Fruit fly (Drosophila melanogaster) whole organism, embryonic: ENCODE measurements around the gene CG5262.

Experiments
- BEAF-32 ChIP-seq: fragments of 200-800 bp; sonication (Bioruptor generic); optimal IDR thresholded peaks from 3 replicates; lab custom pipeline; 2017; ENCODE audit warnings: missing biosample characterization, missing genetic modification characterization, mild to moderate bottlenecking, moderate library complexity, missing genetic modification reagents
- CG10274 ChIP-seq: fragments of 200-800 bp; sonication (Bioruptor generic); optimal IDR thresholded peaks from 3 replicates; lab custom pipeline; 2017; ENCODE audit warnings: missing biosample characterization, mild to moderate bottlenecking, missing genetic modification characterization
- CG10462 ChIP-seq: fragments of 200-800 bp; sonication (Bioruptor generic); optimal IDR thresholded peaks from 2 replicates; lab custom pipeline; 2016; ENCODE audit warnings: missing biosample characterization, missing genetic modification characterization
- CG10654 ChIP-seq: fragments of 200-800 bp; sonication (Bioruptor generic); optimal IDR thresholded peaks from 2 replicates; lab custom pipeline; 2016; ENCODE audit warnings: missing biosample characterization, missing genetic modification characterization
- CG10979 ChIP-seq: fragments of 200-800 bp; sonication (Bioruptor generic); optimal IDR thresholded peaks from 2 replicates; lab custom pipeline; 2018; ENCODE audit warnings: missing biosample characterization, mild to moderate bottlenecking, missing genetic modification characterization, moderate library complexity
- CG11456 ChIP-seq: fragments of 200-800 bp; sonication (Bioruptor generic); IDR thresholded peaks from 3 replicates; pipeline ENCODE4 v1.3.6; 2022; ENCODE audit warnings: missing biosample characterization, missing genetic modification characterization
- CG11723 ChIP-seq: fragments of 200-800 bp; sonication (Bioruptor generic); optimal IDR thresholded peaks from 2 replicates; lab custom pipeline; 2017; ENCODE audit warnings: missing biosample characterization, mild to moderate bottlenecking, missing genetic modification characterization
- CG14710 ChIP-seq: fragments of 200-800 bp; sonication (Bioruptor generic); optimal IDR thresholded peaks from 3 replicates; lab custom pipeline; 2019; ENCODE audit warnings: missing biosample characterization, mild to moderate bottlenecking, missing genetic modification characterization, moderate library complexity
- CG14965 ChIP-seq: fragments of 200-800 bp; sonication (Bioruptor generic); optimal IDR thresholded peaks from 2 replicates; lab custom pipeline; 2016; ENCODE audit warnings: missing biosample characterization, missing genetic modification characterization, borderline replicate concordance
- CG15479 ChIP-seq: fragments of 200-800 bp; sonication (Bioruptor generic); optimal IDR thresholded peaks from 3 replicates; lab custom pipeline; 2019; ENCODE audit warnings: missing biosample characterization, mild to moderate bottlenecking, missing genetic modification characterization, moderate library complexity
- CG1832 ChIP-seq: fragments of 200-800 bp; sonication (Bioruptor generic); optimal IDR thresholded peaks from 2 replicates; lab custom pipeline; 2017; ENCODE audit warnings: missing biosample characterization, mild to moderate bottlenecking, missing genetic modification characterization, inconsistent platforms
- CG2202 ChIP-seq: fragments of 200-800 bp; sonication (Bioruptor generic); optimal IDR thresholded peaks from 2 replicates; lab custom pipeline; 2018; ENCODE audit warnings: missing biosample characterization, mild to moderate bottlenecking, missing genetic modification characterization
- CG30020 ChIP-seq: fragments of 200-800 bp; optimal IDR thresholded peaks from 2 replicates; lab custom pipeline; 2019; ENCODE audit warnings: missing biosample characterization, mild to moderate bottlenecking, missing genetic modification characterization, moderate library complexity
- CG30403 ChIP-seq: fragments of 200-800 bp; sonication (Bioruptor generic); optimal IDR thresholded peaks from 3 replicates; lab custom pipeline; 2016; ENCODE audit warnings: missing biosample characterization, missing genetic modification characterization
- CG31441 ChIP-seq: fragments of 200-800 bp; sonication (Bioruptor generic); IDR thresholded peaks from 2 replicates; pipeline ENCODE4 v1.3.6; 2022; ENCODE audit warnings: missing biosample characterization, missing genetic modification characterization
- CG33213 ChIP-seq: fragments of 200-800 bp; sonication (Bioruptor generic); optimal IDR thresholded peaks from 3 replicates; lab custom pipeline; 2016; ENCODE audit warnings: missing biosample characterization, missing genetic modification characterization
- CG4820 ChIP-seq: fragments of 200-800 bp; sonication (Bioruptor generic); optimal IDR thresholded peaks from 3 replicates; lab custom pipeline; 2016; ENCODE audit warnings: missing biosample characterization, missing genetic modification characterization
- CG6175 ChIP-seq: fragments of 200-800 bp; sonication (Bioruptor generic); IDR thresholded peaks from 3 replicates; pipeline ENCODE4 v1.3.6; 2022; ENCODE audit warnings: missing biosample characterization, missing genetic modification characterization
- CG7271 ChIP-seq: fragments of 200-800 bp; sonication (Bioruptor generic); optimal IDR thresholded peaks from 2 replicates; lab custom pipeline; 2018; ENCODE audit warnings: missing biosample characterization, mild to moderate bottlenecking, missing genetic modification characterization, moderate library complexity
- CG7556 ChIP-seq: fragments of 200-800 bp; sonication (Bioruptor generic); optimal IDR thresholded peaks from 2 replicates; lab custom pipeline; 2017; ENCODE audit warnings: missing biosample characterization, mild to moderate bottlenecking, missing genetic modification characterization
- CG7987 ChIP-seq: fragments of 200-800 bp; sonication (Bioruptor generic); optimal IDR thresholded peaks from 2 replicates; lab custom pipeline; 2018; ENCODE audit warnings: missing biosample characterization, mild to moderate bottlenecking, missing genetic modification characterization, moderate library complexity
- CG8388 ChIP-seq: fragments of 200-800 bp; sonication (Bioruptor generic); optimal IDR thresholded peaks from 2 replicates; lab custom pipeline; 2019; ENCODE audit warnings: missing biosample characterization, mild to moderate bottlenecking, missing genetic modification characterization, moderate library complexity
- CG9876 ChIP-seq: fragments of 200-800 bp; sonication (Bioruptor generic); optimal IDR thresholded peaks from 2 replicates; lab custom pipeline; 2016; ENCODE audit warnings: missing biosample characterization, missing genetic modification characterization
- Dek ChIP-seq: fragments of 200-800 bp; sonication (Bioruptor generic); optimal IDR thresholded peaks from 3 replicates; lab custom pipeline; 2019; ENCODE audit warnings: missing biosample characterization, mild to moderate bottlenecking, missing genetic modification characterization, moderate library complexity
- Dip3 ChIP-seq: fragments of 200-800 bp; sonication (Bioruptor generic); optimal IDR thresholded peaks from 3 replicates; lab custom pipeline; 2016; ENCODE audit warnings: missing biosample characterization, missing genetic modification characterization
- Dref ChIP-seq: fragments of 200-800 bp; sonication (Bioruptor generic); IDR thresholded peaks from 2 replicates; pipeline ENCODE4 v1.3.6; 2022; ENCODE audit warnings: missing biosample characterization, missing genetic modification characterization
- GATAe ChIP-seq: fragments of 200-800 bp; sonication (Bioruptor generic); conservative IDR thresholded peaks from 2 replicates; pipeline ENCODE4 v1.3.6; 2022; ENCODE audit warnings: missing biosample characterization, missing genetic modification characterization
- HmgZ ChIP-seq: fragments of 200-800 bp; sonication (Bioruptor generic); optimal IDR thresholded peaks from 2 replicates; lab custom pipeline; 2018; ENCODE audit warnings: missing biosample characterization, mild to moderate bottlenecking, missing genetic modification characterization
- Lhr ChIP-seq: fragments of 200-800 bp; sonication (Bioruptor generic); optimal IDR thresholded peaks from 3 replicates; lab custom pipeline; 2017; ENCODE audit warnings: mild to moderate bottlenecking, missing biosample characterization, missing genetic modification reagents, missing genetic modification characterization
- MTF-1 ChIP-seq: fragments of 200-800 bp; sonication (Bioruptor generic); optimal IDR thresholded peaks from 2 replicates; lab custom pipeline; 2018; ENCODE audit warnings: missing biosample characterization, mild to moderate bottlenecking, missing genetic modification characterization, borderline replicate concordance
- Mad ChIP-seq: fragments of 200-800 bp; sonication (Bioruptor generic); optimal IDR thresholded peaks from 2 replicates; lab custom pipeline; 2016; ENCODE audit warnings: missing biosample characterization, missing genetic modification characterization
- Max ChIP-seq: fragments of 200-800 bp; sonication (Bioruptor generic); optimal IDR thresholded peaks from 2 replicates; lab custom pipeline; 2016; ENCODE audit warnings: missing biosample characterization, mild to moderate bottlenecking, missing genetic modification characterization
- Mrtf ChIP-seq: fragments of 200-800 bp; sonication (Bioruptor generic); IDR thresholded peaks from 3 replicates; pipeline ENCODE4 v1.3.6; 2022; ENCODE audit warnings: missing biosample characterization, missing genetic modification characterization
- Scr ChIP-seq: fragments of 200-800 bp; sonication (Bioruptor generic); IDR thresholded peaks from 2 replicates; pipeline ENCODE4 v1.3.6; 2022; ENCODE audit warnings: missing biosample characterization, missing genetic modification characterization; ENCODE audit not compliant: partially characterized antibody
- Xbp1 ChIP-seq: fragments of 200-800 bp; sonication (Bioruptor generic); optimal IDR thresholded peaks from 3 replicates; lab custom pipeline; 2016; ENCODE audit warnings: missing biosample characterization, mild to moderate bottlenecking, missing genetic modification characterization
- bsh ChIP-seq, 2 experiments: fragments of 200-800 bp; sonication (Bioruptor generic); optimal IDR thresholded peaks; 2 replicates each; lab custom pipeline; 2017 to 2018; ENCODE audit warnings: mild to moderate bottlenecking in 2 of 2, missing biosample characterization in 2 of 2, missing genetic modification characterization in 2 of 2, moderate library complexity in 1 of 2
- da ChIP-seq: fragments of 200-800 bp; sonication (Bioruptor generic); optimal IDR thresholded peaks from 2 replicates; lab custom pipeline; 2016; ENCODE audit warnings: missing biosample characterization, missing genetic modification characterization
- eyg ChIP-seq: fragments of 200-800 bp; sonication (Bioruptor generic); optimal IDR thresholded peaks from 3 replicates; lab custom pipeline; 2016; ENCODE audit warnings: missing biosample characterization, missing genetic modification characterization
- gem ChIP-seq: fragments of 200-800 bp; sonication (Bioruptor generic); optimal IDR thresholded peaks from 2 replicates; lab custom pipeline; 2019; ENCODE audit warnings: missing biosample characterization, mild to moderate bottlenecking, missing genetic modification characterization, moderate library complexity
- gsb ChIP-seq: fragments of 200-800 bp; sonication (Bioruptor generic); IDR thresholded peaks from 2 replicates; pipeline ENCODE4 v1.3.6; 2022; ENCODE audit warnings: missing biosample characterization, missing genetic modification characterization
- pb ChIP-seq: fragments of 200-800 bp; sonication (Bioruptor generic); optimal IDR thresholded peaks from 3 replicates; lab custom pipeline; 2016; ENCODE audit warnings: missing biosample characterization, missing genetic modification characterization
- pros ChIP-seq: fragments of 200-800 bp; sonication (Bioruptor generic); optimal IDR thresholded peaks from 3 replicates; lab custom pipeline; 2019; ENCODE audit warnings: missing biosample characterization, mild to moderate bottlenecking, missing genetic modification characterization, moderate library complexity
- sima ChIP-seq: fragments of 200-800 bp; sonication (Bioruptor generic); optimal IDR thresholded peaks from 2 replicates; lab custom pipeline; 2016; ENCODE audit warnings: missing biosample characterization, missing genetic modification characterization
- stc ChIP-seq: fragments of 200-800 bp; sonication (Bioruptor generic); IDR thresholded peaks from 2 replicates; pipeline ENCODE4 v1.3.6; 2022; ENCODE audit warnings: missing biosample characterization, missing genetic modification characterization
- tap ChIP-seq: fragments of 200-800 bp; optimal IDR thresholded peaks from 3 replicates; lab custom pipeline; 2019; ENCODE audit warnings: missing biosample characterization, mild to moderate bottlenecking, missing genetic modification characterization, moderate library complexity
- tll ChIP-seq, 2 experiments: fragments of 200-800 bp in 1 of 2; fragments of >200 bp in 1 of 2; sonication (Bioruptor generic) in 1 of 2; optimal IDR thresholded peaks; 2 replicates each; lab custom pipeline; 2017 to 2019; ENCODE audit warnings: missing biosample characterization in 2 of 2, missing genetic modification characterization in 2 of 2, mild to moderate bottlenecking in 1 of 2, moderate library complexity in 1 of 2
- tup ChIP-seq: fragments of 200-800 bp; sonication (Bioruptor generic); optimal IDR thresholded peaks from 2 replicates; lab custom pipeline; 2016; ENCODE audit warnings: missing biosample characterization, mild to moderate bottlenecking, missing genetic modification characterization, moderate library complexity
- tx ChIP-seq: fragments of 200-800 bp; sonication (Bioruptor generic); optimal IDR thresholded peaks from 2 replicates; lab custom pipeline; 2016; ENCODE audit warnings: missing biosample characterization, missing genetic modification characterization
- vnd ChIP-seq: fragments of 200-800 bp; sonication (Bioruptor generic); IDR thresholded peaks from 3 replicates; pipeline ENCODE4 v1.3.6; 2022; ENCODE audit warnings: missing biosample characterization, missing genetic modification characterization; ENCODE audit not compliant: partially characterized antibody
- zen2 ChIP-seq: fragments of 200-800 bp; sonication (Bioruptor generic); IDR thresholded peaks from 3 replicates; pipeline ENCODE4 v1.3.6; 2022; ENCODE audit warnings: missing biosample characterization, missing genetic modification characterization; ENCODE audit not compliant: partially characterized antibody

CG5262 gene

dm6 chr3L:20388983-20389382, 41.3 kb downstream of the CG5262 start (continued):
- no peak for TF ChIP-seq CG10462 (GFP tag; lab: Kevin White, UChicago)
- TF ChIP-seq BEAF-32, result no peak
- TF ChIP-seq CG7556 (GFP tag; lab: Kevin White, UChicago), result peak; percentile 4
- TF ChIP-seq Dref (GFP tag; lab: Robert Waterston, UW), result no peak
- no peak for TF ChIP-seq zen2 (GFP tag; lab: Robert Waterston, UW)
- peak; percentile 42 for TF ChIP-seq HmgZ (tag; lab: Kevin White, UChicago)
- TF ChIP-seq CG33213 (GFP tag; lab: Kevin White, UChicago), result no peak
- TF ChIP-seq Lhr (GFP tag; lab: Kevin White, UChicago), result no peak
- TF ChIP-seq sima (GFP tag; lab: Kevin White, UChicago), result no peak
- TF ChIP-seq pros (GFP tag; lab: Kevin White, UChicago), result no peak
- TF ChIP-seq Mrtf, result 0 out of 3 replicates have a peak, but pooled peaks have one; percentile 36
- TF ChIP-seq CG4820 (GFP tag; lab: Kevin White, UChicago), result no peak
- no peak for TF ChIP-seq CG11723
- peak; percentile 61 for TF ChIP-seq gem (tag; lab: Kevin White, UChicago)
- TF ChIP-seq CG30020 (tag; lab: Kevin White, UChicago), result no peak
- TF ChIP-seq pb (GFP tag; lab: Kevin White, UChicago), result peak; percentile 47
- TF ChIP-seq CG10979 (tag; lab: Kevin White, UChicago), result no peak
- TF ChIP-seq gsb (GFP tag; lab: Robert Waterston, UW), result no peak
- no peak for TF ChIP-seq vnd
- TF ChIP-seq Dip3, result no peak
- peak; percentile 27; the same call in 1 of the 2 replicates for TF ChIP-seq CG31441 (GFP tag; lab: Robert Waterston, UW)
- TF ChIP-seq CG10274 (GFP tag; lab: Kevin White, UChicago), result no peak
- peak; percentile 35 for TF ChIP-seq Xbp1 (GFP tag; lab: Kevin White, UChicago)
- TF ChIP-seq stc (GFP tag; lab: Robert Waterston, UW), result no peak
- no peak for TF ChIP-seq tll (GFP tag; optimal IDR thresholded peaks at IDR 0.05; lab: Kevin White, UChicago)
- TF ChIP-seq CG11456, result peak; percentile 60; the same call in 1 of the 3 replicates
- TF ChIP-seq tap (tag; lab: Kevin White, UChicago), result no peak
- peak; percentile 58 for TF ChIP-seq GATAe (GFP tag; lab: Robert Waterston, UW)
- peak in 1 of 2 experiments; percentile 0 for TF ChIP-seq bsh (GFP tag; optimal IDR thresholded peaks at IDR 0.05; lab: Kevin White, UChicago)
- no peak for TF ChIP-seq CG2202 (tag; lab: Kevin White, UChicago)
- peak; percentile 24 for TF ChIP-seq CG10654 (GFP tag; lab: Kevin White, UChicago)
- no peak for TF ChIP-seq MTF-1 (GFP tag; lab: Kevin White, UChicago)
- peak; percentile 26 for TF ChIP-seq CG15479
- TF ChIP-seq Mad, result no peak
- TF ChIP-seq CG30403 (GFP tag; lab: Kevin White, UChicago), result peak; percentile 31
- no peak for TF ChIP-seq Scr (GFP tag; lab: Robert Waterston, UW)
- no peak for TF ChIP-seq CG8388 (GFP tag; lab: Kevin White, UChicago)
- TF ChIP-seq CG9876 (GFP tag; lab: Kevin White, UChicago), result no peak
- TF ChIP-seq da, result no peak
- no peak for TF ChIP-seq CG1832 (GFP tag; lab: Kevin White, UChicago)
- no peak for TF ChIP-seq CG14710 (tag; lab: Kevin White, UChicago)
- no peak for TF ChIP-seq CG14965 (GFP tag; lab: Kevin White, UChicago)
- TF ChIP-seq CG7271 (tag; lab: Kevin White, UChicago), result no peak
- TF ChIP-seq CG6175 (GFP tag; lab: Robert Waterston, UW), result no peak
- TF ChIP-seq Max (GFP tag; lab: Kevin White, UChicago), result peak; percentile 24
- TF ChIP-seq eyg, result no peak
- TF ChIP-seq tup (GFP tag; lab: Kevin White, UChicago), result no peak
- TF ChIP-seq CG7987 (GFP tag; lab: Kevin White, UChicago), result peak; percentile 28
- TF ChIP-seq Dek (tag; lab: Kevin White, UChicago), result peak; percentile 45
- TF ChIP-seq tx, result no peak
